Fruit fly (Drosophila melanogaster) whole organism, adult: ENCODE measurements around the gene CG6495.
A peak's percentile ranks its signal among the peaks of the same experiment; 100 is the strongest.

ENCODE experiments used
- CG12768 ChIP-seq: fragments of 200-800 bp; sonication (Bioruptor generic); optimal IDR thresholded peaks from 2 replicates; lab custom pipeline; 2017; ENCODE audit warnings: missing biosample characterization, missing genetic modification characterization, mild to moderate bottlenecking, moderate library complexity, missing genetic modification reagents
- CG7045 ChIP-seq: fragments of 200-800 bp; sonication (Bioruptor generic); optimal IDR thresholded peaks from 2 replicates; lab custom pipeline; 2017; ENCODE audit warnings: missing biosample characterization, mild to moderate bottlenecking, missing genetic modification characterization
- Clk ChIP-seq: fragments of 200-800 bp; sonication (Bioruptor generic); optimal IDR thresholded peaks from 2 replicates; lab custom pipeline; 2017; ENCODE audit warnings: missing biosample characterization, missing genetic modification characterization
- Hr96 ChIP-seq: fragments of 200-800 bp; sonication (Bioruptor generic); optimal IDR thresholded peaks from 2 replicates; lab custom pipeline; 2016; ENCODE audit warnings: missing biosample characterization, missing genetic modification characterization
- kay ChIP-seq: fragments of 200-800 bp; sonication (Bioruptor generic); peaks from one replicate; lab custom pipeline; 2016; ENCODE audit warnings: missing biosample characterization, missing genetic modification characterization, borderline replicate concordance

dm6 chr2L:10736993-10737756 lies 23.7 kb upstream of the CG6495 start, which contains the start of the genes Vha16-5 and CG12299:
- TF ChIP-seq Clk (GFP tag; lab: Kevin White, UChicago) (no peak), CG12768 (GFP tag; lab: Kevin White, UChicago) (peak; percentile 0), CG7045 (GFP tag; lab: Kevin White, UChicago) (peak; percentile 10), Hr96 (GFP tag; lab: Kevin White, UChicago) (peak; percentile 58), kay (GFP tag; lab: Kevin White, UChicago) (no peak)
